Worm (Caenorhabditis elegans) whole organism, L4/young adult: ENCODE data around the gene gro-1.

Source experiments
- W03F9.2 ChIP-seq: fragments of 150-350 bp; optimal IDR thresholded peaks from 2 replicates; lab custom pipeline; 2014; ENCODE audit warnings: missing biosample characterization, missing genetic modification characterization
- dao-5 ChIP-seq: sonication (generic microtip); optimal IDR thresholded peaks from 2 replicates; lab custom pipeline; 2016; ENCODE audit warnings: missing genotype, missing genetic modification characterization, moderate library complexity, missing compliant biosample characterization
- him-1 ChIP-seq: sonication (generic microtip); optimal IDR thresholded peaks from 2 replicates; lab custom pipeline; 2016; ENCODE audit warnings: missing genotype, missing genetic modification reagents, missing genetic modification characterization, missing compliant biosample characterization

The gro-1 gene

DNA sequence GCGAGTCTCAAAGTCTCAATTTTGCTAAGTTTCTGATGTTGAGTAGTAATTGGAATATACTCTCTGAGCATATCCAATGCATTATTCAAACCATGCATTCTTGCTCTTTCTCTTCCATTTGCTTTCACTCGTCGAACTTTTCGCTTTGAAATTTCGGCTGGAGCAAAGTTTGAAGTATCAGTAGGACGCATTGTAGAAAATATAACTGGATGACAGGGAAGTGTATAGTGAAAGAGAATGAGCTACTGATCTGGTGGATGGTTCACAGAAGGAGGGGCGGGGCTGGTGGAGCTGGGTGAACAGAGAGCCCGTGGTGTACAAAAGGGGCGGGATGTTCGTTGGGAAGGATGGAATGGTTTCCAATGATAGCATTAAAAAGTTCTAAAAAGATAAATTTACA is 23.1 kb upstream of the gro-1 start:
- TF ChIP-seq W03F9.2 (no peak), dao-5 (tag; lab: Kevin White, UChicago) (no peak), him-1 (tag; lab: Kevin White, UChicago) (no peak)

DNA sequence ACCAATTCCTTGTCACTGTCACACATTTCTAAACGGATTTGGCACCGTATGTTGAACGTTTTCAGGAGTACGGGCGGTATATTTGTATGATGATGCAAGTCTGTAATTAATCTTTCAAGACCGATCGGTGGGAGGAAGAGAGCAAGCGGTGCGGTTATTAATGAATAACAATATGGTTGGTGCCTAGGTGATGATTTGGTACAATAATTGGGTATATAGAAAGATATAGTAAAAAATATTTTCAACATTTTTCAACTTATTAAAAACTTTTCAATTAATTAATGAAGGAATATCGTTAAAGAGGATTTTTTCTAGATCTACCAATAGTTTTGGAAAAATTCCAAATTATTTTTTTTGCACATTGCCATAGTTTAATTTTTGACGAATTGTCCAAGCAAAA is 20.4 kb upstream of the gro-1 start, which contains the start of gene cnd-1:
TSS of gene cnd-1 (minus strand) at position 101 of the 400 bp plus-strand sequence.
- TF ChIP-seq him-1 (tag; lab: Kevin White, UChicago) = no peak
- no peak for TF ChIP-seq dao-5 (tag; lab: Kevin White, UChicago)
- TF ChIP-seq W03F9.2 = no peak

DNA sequence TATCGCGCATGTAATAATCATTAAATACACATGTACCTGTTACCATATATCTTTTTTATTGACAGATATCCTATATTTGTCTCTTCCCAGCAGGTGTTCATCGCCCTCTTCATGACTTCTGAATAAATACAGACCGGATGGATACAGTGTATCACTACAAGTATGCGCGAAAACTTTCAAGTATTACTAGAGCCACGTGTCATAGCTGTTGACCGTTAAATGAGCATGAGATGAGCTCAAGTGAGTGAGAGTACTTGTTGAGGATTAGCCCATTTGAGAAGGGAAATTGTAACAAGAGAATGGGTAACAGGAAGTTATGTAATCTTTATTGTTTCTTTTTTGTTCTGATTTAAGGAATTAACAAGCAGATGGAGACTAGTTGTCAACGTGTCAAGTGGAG is 19.8 kb upstream of the gro-1 start:
- TF ChIP-seq dao-5 (tag; lab: Kevin White, UChicago) (no peak), him-1 (tag; lab: Kevin White, UChicago) (no peak), W03F9.2 (no peak)

DNA sequence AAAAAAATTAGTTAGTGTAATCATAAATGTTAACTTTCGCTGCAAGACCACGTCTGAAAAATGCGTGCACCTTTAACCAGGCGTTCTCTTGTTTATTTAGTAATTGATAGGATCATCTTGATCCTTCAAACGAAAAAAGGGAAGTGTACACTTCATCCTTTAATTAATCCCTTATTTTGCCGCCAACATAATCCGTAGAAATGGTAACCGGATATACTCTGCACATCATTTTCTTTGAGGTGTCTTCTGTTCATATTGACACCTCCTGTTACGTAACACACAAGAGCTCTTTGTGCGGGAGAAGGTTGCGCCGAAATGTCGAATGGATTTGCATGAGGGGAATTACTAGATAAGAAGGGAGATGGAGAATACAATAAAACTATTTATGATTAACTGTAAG is 16.2 kb upstream of the gro-1 start:
- no peak for TF ChIP-seq W03F9.2
- no peak for TF ChIP-seq dao-5 (tag; lab: Kevin White, UChicago)
- no peak for TF ChIP-seq him-1 (tag; lab: Kevin White, UChicago)

- no peak for TF ChIP-seq dao-5 (tag; lab: Kevin White, UChicago)
- TF ChIP-seq W03F9.2 = no peak
- TF ChIP-seq him-1 (tag; lab: Kevin White, UChicago) = no peak
Measured at ce11 chrIII:5254108-5254507, 10.8 kb upstream of the gro-1 start, which contains the start of the genes sumv-1 and gop-1. Gene sumv-1, minus strand, starts transcription at chrIII:5254187. Gene gop-1, plus strand, starts transcription at chrIII:5254438.

- no peak for TF ChIP-seq him-1 (tag; lab: Kevin White, UChicago)
- TF ChIP-seq dao-5 (tag; lab: Kevin White, UChicago) = no peak
- no peak for TF ChIP-seq W03F9.2
Measured at ce11 chrIII:5258918-5259317, 6.0 kb upstream of the gro-1 start, which contains the start of gene gop-2. Gene gop-2, plus strand, starts transcription at chrIII:5259023.

- TF ChIP-seq him-1 (tag; lab: Kevin White, UChicago) = no peak
Measured at ce11 chrIII:5260394-5260793, 4.5 kb upstream of the gro-1 start, which contains the start of gene gop-3. Gene gop-3, plus strand, starts transcription at chrIII:5260694.

DNA sequence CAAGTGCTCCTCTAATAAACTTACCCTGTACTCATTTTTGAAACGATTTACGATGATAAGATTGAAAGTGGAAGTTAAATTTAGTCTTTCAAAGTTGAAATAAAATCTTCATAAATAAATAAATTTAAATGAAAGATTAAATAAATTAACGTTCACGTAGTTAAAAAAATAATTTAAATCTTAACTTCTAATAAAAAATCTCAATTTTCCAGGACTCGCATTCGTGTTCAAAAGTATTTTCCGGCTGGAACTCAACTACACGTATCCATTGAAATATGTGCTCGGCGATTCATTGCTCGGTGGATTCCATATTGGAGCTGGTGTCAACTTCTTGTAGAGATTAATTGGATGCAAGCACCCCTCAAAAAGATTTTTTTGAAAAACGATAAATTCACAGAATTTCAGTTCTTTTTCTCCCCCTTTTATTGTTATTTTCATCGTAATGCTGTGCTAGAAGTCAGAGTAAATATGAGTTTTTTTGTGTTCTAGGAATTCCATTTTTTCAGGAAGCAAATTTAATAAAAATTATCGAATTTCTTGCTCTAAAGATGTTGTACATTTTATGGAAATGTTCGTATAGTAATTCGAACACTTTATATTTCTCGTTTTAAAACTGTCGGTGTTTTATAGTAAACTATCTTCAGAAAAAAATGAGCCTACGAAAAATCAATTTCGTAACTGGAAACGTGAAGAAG is 1.5 kb upstream of the gro-1 start, which contains the start of the genes C34E10.9 and hap-1:
TSS of gene C34E10.9 (minus strand) at position 101 of the 695 bp plus-strand sequence.
TSS of gene hap-1 (plus strand) at position 645 of the 695 bp plus-strand sequence.
- no peak for TF ChIP-seq him-1 (tag; lab: Kevin White, UChicago)
- TF ChIP-seq W03F9.2 = no peak
- no peak for TF ChIP-seq dao-5 (tag; lab: Kevin White, UChicago)

DNA sequence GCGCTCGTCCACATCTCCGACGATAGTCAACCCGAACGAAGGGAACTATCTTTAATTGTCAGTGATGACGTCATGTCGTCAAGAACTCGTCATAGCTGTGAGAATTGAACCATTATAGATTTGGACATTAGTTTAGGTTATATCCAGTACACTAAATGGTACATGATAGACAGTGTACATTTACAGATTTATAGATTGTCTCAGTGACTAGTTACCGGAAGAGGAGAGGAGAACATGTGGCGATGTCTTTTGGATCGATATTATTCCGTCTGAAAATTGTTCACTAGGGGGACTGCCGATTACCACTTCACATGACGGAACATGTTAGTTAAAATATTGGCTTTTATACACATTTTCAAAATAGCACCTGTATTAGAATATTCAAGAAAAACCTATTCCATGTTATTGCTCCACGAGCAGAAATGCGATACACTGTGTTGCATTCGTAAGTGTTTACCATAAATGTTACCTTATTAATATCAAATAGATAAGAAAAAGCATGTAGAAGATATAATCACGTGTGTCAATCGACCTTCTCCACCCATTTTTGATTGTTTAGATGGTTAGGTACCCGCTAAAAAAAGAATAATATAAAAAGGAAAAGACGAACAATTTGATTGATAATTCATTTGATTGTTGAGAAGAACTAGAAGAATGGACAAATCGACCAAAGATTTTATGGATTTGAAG is 2.4 kb downstream of the gro-1 start, which contains the start of gene ZC395.5:
TSS of gene ZC395.5 (plus strand) at position 632 of the 690 bp plus-strand sequence.
- TF ChIP-seq dao-5 (tag; lab: Kevin White, UChicago) = no peak
- TF ChIP-seq him-1 (tag; lab: Kevin White, UChicago) = no peak
- no peak for TF ChIP-seq W03F9.2

DNA sequence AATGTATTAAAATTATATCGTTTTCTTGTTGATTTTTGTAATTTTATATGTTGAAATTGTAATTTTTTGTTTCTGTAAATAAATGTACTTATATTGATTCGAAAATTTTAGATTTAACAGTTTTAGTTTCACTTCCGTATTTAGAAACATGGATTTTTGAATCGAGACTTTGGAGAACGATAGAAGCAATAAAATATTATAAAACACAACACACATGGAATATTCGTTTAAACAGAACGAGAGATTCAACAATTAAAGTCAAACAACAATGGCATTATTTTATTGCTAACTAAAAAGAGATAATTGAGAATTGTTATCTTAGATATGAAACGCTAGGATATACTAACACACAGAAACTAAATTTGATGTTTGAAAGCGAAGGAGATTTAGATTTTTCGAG is 3.6 kb downstream of the gro-1 start:
- TF ChIP-seq W03F9.2 (no peak), him-1 (tag; lab: Kevin White, UChicago) (no peak), dao-5 (tag; lab: Kevin White, UChicago) (no peak)

ce11 chrIII:5269814-5270213 is 4.9 kb downstream of the gro-1 start, which contains the start of gene ZC395.4:
Gene ZC395.4, plus strand, starts transcription at chrIII:5270114.
- TF ChIP-seq dao-5 (tag; lab: Kevin White, UChicago) (no peak), W03F9.2 (no peak), him-1 (tag; lab: Kevin White, UChicago) (no peak)

- TF ChIP-seq W03F9.2 (no peak), him-1 (tag; lab: Kevin White, UChicago) (no peak)
Measured at ce11 chrIII:5273396-5273857, 8.5 kb downstream of the gro-1 start, which contains the start of gene ztf-8. Gene ztf-8, minus strand, starts transcription at chrIII:5273471.

ce11 chrIII:5274250-5274649 is 9.3 kb downstream of the gro-1 start:
- TF ChIP-seq him-1 (tag; lab: Kevin White, UChicago) (no peak), W03F9.2 (no peak), dao-5 (tag; lab: Kevin White, UChicago) (no peak)
